Fruit fly (Drosophila melanogaster) Kc167 (cell line): Measurements from ENCODE around the gene MED27.

Experiments
- h ChIP-seq: fragments of >200 bp; optimal IDR thresholded peaks from 3 replicates; lab custom pipeline; 2018; ENCODE audit warnings: missing external identifiers
- insv ChIP-seq: fragments of >200 bp; optimal IDR thresholded peaks from 3 replicates; lab custom pipeline; 2018; ENCODE audit warnings: missing external identifiers
- psq ChIP-seq: fragments of >200 bp; optimal IDR thresholded peaks from 2 replicates; lab custom pipeline; 2017; ENCODE audit warnings: missing external identifiers
- ttk ChIP-seq: sonication (Bioruptor generic); optimal IDR thresholded peaks from 2 replicates; lab custom pipeline; 2017; ENCODE audit warnings: missing external identifiers

- no peak for TF ChIP-seq psq (lab: Kevin White, UChicago)
- TF ChIP-seq h = no peak
- TF ChIP-seq ttk (lab: Kevin White, UChicago) = no peak
- no peak for TF ChIP-seq insv
Observed at dm6 chr3R:5685269-5686048, 30.5 kb downstream of the MED27 start, which contains the start of the genes Rab23 and plx.
